Worm (Caenorhabditis elegans) whole organism, L3 larva: ENCODE results near the gene nhr-173.

ENCODE experiments used
- R02D3.7 ChIP-seq: fragments of 150-350 bp; optimal IDR thresholded peaks from 2 replicates; lab custom pipeline; 2014; ENCODE audit warnings: missing biosample characterization, missing genetic modification characterization
- aly-2 ChIP-seq: fragments of 150-350 bp; optimal IDR thresholded peaks from 2 replicates; lab custom pipeline; 2014; ENCODE audit warnings: missing biosample characterization, missing genetic modification characterization
- ama-1 ChIP-seq: fragments of 150-350 bp; optimal IDR thresholded peaks from 2 replicates; lab custom pipeline; 2018
- ceh-16 ChIP-seq: sonication (generic microtip); optimal IDR thresholded peaks from 2 replicates; lab custom pipeline; 2017; ENCODE audit warnings: missing biosample characterization, missing genetic modification characterization
- ceh-28 ChIP-seq: fragments of 150-350 bp; optimal IDR thresholded peaks from 2 replicates; lab custom pipeline; 2014; ENCODE audit warnings: missing biosample characterization, missing genetic modification reagents, missing genetic modification characterization
- ceh-9 ChIP-seq: sonication (generic microtip); optimal IDR thresholded peaks from 2 replicates; lab custom pipeline; 2018; ENCODE audit warnings: missing biosample characterization, missing genetic modification characterization
- daf-12 ChIP-seq: fragments of 150-350 bp; optimal IDR thresholded peaks from 2 replicates; lab custom pipeline; 2014; ENCODE audit warnings: missing biosample characterization, missing genetic modification reagents, missing genetic modification characterization
- egl-27 ChIP-seq: sonication (generic microtip); optimal IDR thresholded peaks from 4 replicates; lab custom pipeline; 2017; ENCODE audit warnings: missing biosample characterization, missing genetic modification reagents, missing genetic modification characterization
- egl-5 ChIP-seq: fragments of 150-350 bp; optimal IDR thresholded peaks from 2 replicates; lab custom pipeline; 2017; ENCODE audit warnings: missing biosample characterization, missing genetic modification reagents, missing genetic modification characterization, inconsistent platforms
- elt-1 ChIP-seq: fragments of 150-350 bp; optimal IDR thresholded peaks from 2 replicates; lab custom pipeline; 2014; ENCODE audit warnings: missing biosample characterization, missing genetic modification characterization
- elt-2 ChIP-seq: sonication (generic microtip); optimal IDR thresholded peaks from 2 replicates; lab custom pipeline; 2016; ENCODE audit warnings: missing genetic modification reagents, mild to moderate bottlenecking, missing genetic modification characterization, missing compliant biosample characterization
- fkh-10 ChIP-seq: sonication (generic microtip); optimal IDR thresholded peaks from 2 replicates; lab custom pipeline; 2017; ENCODE audit warnings: missing biosample characterization, missing genetic modification reagents, missing genetic modification characterization
- fkh-2 ChIP-seq: fragments of 150-350 bp; optimal IDR thresholded peaks from 2 replicates; lab custom pipeline; 2014; ENCODE audit warnings: missing biosample characterization, missing genetic modification reagents, missing genetic modification characterization
- fos-1 ChIP-seq: fragments of 150-350 bp; optimal IDR thresholded peaks from 2 replicates; lab custom pipeline; 2014; ENCODE audit warnings: missing biosample characterization, missing genetic modification characterization
- lin-15B ChIP-seq: fragments of 150-350 bp; optimal IDR thresholded peaks from 2 replicates; lab custom pipeline; 2014; ENCODE audit warnings: missing biosample characterization, missing genetic modification characterization
- lin-39 ChIP-seq: fragments of 150-350 bp; optimal IDR thresholded peaks from 2 replicates; lab custom pipeline; 2018; ENCODE audit warnings: missing biosample characterization, missing genetic modification reagents, missing genetic modification characterization
- lsy-12 ChIP-seq: sonication (generic microtip); optimal IDR thresholded peaks from 2 replicates; lab custom pipeline; 2016; ENCODE audit warnings: mild to moderate bottlenecking, missing genetic modification characterization, missing compliant biosample characterization
- mml-1 ChIP-seq: fragments of 150-350 bp; sonication (generic microtip); optimal IDR thresholded peaks from 3 replicates; lab custom pipeline; 2014; ENCODE audit warnings: missing biosample characterization, missing genetic modification characterization
- nfya-1 ChIP-seq: sonication (generic microtip); optimal IDR thresholded peaks from 2 replicates; lab custom pipeline; 2017; ENCODE audit warnings: missing genetic modification characterization, mild to moderate bottlenecking, missing compliant biosample characterization, antibody characterized with exemption, moderate library complexity; ENCODE audit not compliant: insufficient read depth
- nhr-12 ChIP-seq: fragments of 150-350 bp; optimal IDR thresholded peaks from 2 replicates; lab custom pipeline; 2014; ENCODE audit warnings: missing biosample characterization, missing genetic modification characterization
- nhr-23 ChIP-seq: fragments of 150-350 bp; optimal IDR thresholded peaks from 2 replicates; lab custom pipeline; 2014; ENCODE audit warnings: missing biosample characterization, missing genetic modification reagents, missing genetic modification characterization
- nhr-237 ChIP-seq: fragments of 150-350 bp; optimal IDR thresholded peaks from 2 replicates; lab custom pipeline; 2014; ENCODE audit warnings: missing biosample characterization, missing genetic modification characterization
- nhr-43 ChIP-seq: sonication (generic microtip); optimal IDR thresholded peaks from 2 replicates; lab custom pipeline; 2016; ENCODE audit warnings: mild to moderate bottlenecking, missing genetic modification characterization, missing compliant biosample characterization; ENCODE audit not compliant: poor library complexity, severe bottlenecking
- nhr-76 ChIP-seq: fragments of 150-350 bp; sonication (generic microtip); optimal IDR thresholded peaks from 5 replicates; lab custom pipeline; 2014; ENCODE audit warnings: missing biosample characterization, missing genetic modification characterization
- nhr-77 ChIP-seq: fragments of 150-350 bp; optimal IDR thresholded peaks from 2 replicates; lab custom pipeline; 2014; ENCODE audit warnings: missing biosample characterization, missing genetic modification characterization
- pha-4 ChIP-seq: fragments of 150-350 bp; optimal IDR thresholded peaks from 2 replicates; lab custom pipeline; 2014; ENCODE audit warnings: missing biosample characterization, missing genetic modification reagents, missing genetic modification characterization
- pqm-1 ChIP-seq: fragments of 150-350 bp; optimal IDR thresholded peaks from 2 replicates; lab custom pipeline; 2017; ENCODE audit warnings: missing biosample characterization, missing genetic modification characterization, inconsistent platforms
- sea-2 ChIP-seq: fragments of 150-350 bp; sonication (generic microtip); optimal IDR thresholded peaks from 4 replicates; lab custom pipeline; 2014; ENCODE audit warnings: missing biosample characterization, missing genetic modification reagents, missing genetic modification characterization
- skn-1 ChIP-seq: fragments of 150-350 bp; optimal IDR thresholded peaks from 2 replicates; lab custom pipeline; 2014; ENCODE audit warnings: missing biosample characterization, missing genetic modification characterization
- tbx-2 ChIP-seq: sonication (generic microtip); optimal IDR thresholded peaks from 2 replicates; lab custom pipeline; 2016; ENCODE audit warnings: mild to moderate bottlenecking, missing genetic modification characterization, missing compliant biosample characterization
- unc-39 ChIP-seq: sonication (generic microtip); optimal IDR thresholded peaks from 4 replicates; lab custom pipeline; 2017; ENCODE audit warnings: missing biosample characterization, missing genetic modification characterization
- zag-1 ChIP-seq: fragments of 150-350 bp; optimal IDR thresholded peaks from 2 replicates; lab custom pipeline; 2014; ENCODE audit warnings: missing biosample characterization, missing genetic modification characterization
- ztf-11 ChIP-seq: fragments of 150-350 bp; optimal IDR thresholded peaks from 2 replicates; lab custom pipeline; 2014; ENCODE audit warnings: missing biosample characterization, missing genetic modification characterization
- ztf-4 ChIP-seq: fragments of 150-350 bp; optimal IDR thresholded peaks from 2 replicates; lab custom pipeline; 2014; ENCODE audit warnings: missing biosample characterization, missing genetic modification characterization

nhr-173 gene

ce11 chrX:6656251-6656650, 923 bp downstream of the nhr-173 start:
- no peak for TF ChIP-seq fkh-2 (tag; lab: Kevin White, UChicago)
- peak; percentile 60 for TF ChIP-seq pqm-1 (tag; lab: Kevin White, UChicago)
- no peak for TF ChIP-seq nfya-1 (tag; lab: Kevin White, UChicago)
- peak; percentile 50 for TF ChIP-seq pha-4
- peak; percentile 16 for TF ChIP-seq elt-2 (tag; lab: Kevin White, UChicago)

ce11 chrX:6656770-6657169, 1.4 kb downstream of the nhr-173 start:
- TF ChIP-seq aly-2 (tag; lab: Kevin White, UChicago) (no peak), tbx-2 (tag; lab: Kevin White, UChicago) (no peak), ztf-11 (tag; lab: Kevin White, UChicago) (no peak), egl-5 (tag; lab: Kevin White, UChicago) (no peak), nhr-77 (no peak), pqm-1 (tag; lab: Kevin White, UChicago) (peak; percentile 40), nhr-43 (tag; lab: Kevin White, UChicago) (no peak), lsy-12 (tag; lab: Kevin White, UChicago) (no peak), zag-1 (no peak), R02D3.7 (tag; lab: Kevin White, UChicago) (no peak), ceh-16 (tag; lab: Kevin White, UChicago) (no peak), fkh-10 (GFP tag; lab: Kevin White, UChicago) (no peak), elt-1 (tag; lab: Kevin White, UChicago) (no peak), ztf-4 (tag; lab: Kevin White, UChicago) (no peak), lin-15B (tag; lab: Kevin White, UChicago) (no peak), nhr-76 (no peak), egl-27 (tag; lab: Kevin White, UChicago) (no peak), pha-4 (peak; percentile 7), sea-2 (no peak), unc-39 (tag; lab: Kevin White, UChicago) (no peak), fos-1 (tag; lab: Kevin White, UChicago) (no peak), skn-1 (tag; lab: Kevin White, UChicago) (no peak), elt-2 (tag; lab: Kevin White, UChicago) (peak; percentile 60)

- TF ChIP-seq unc-39 (tag; lab: Kevin White, UChicago) (no peak), elt-2 (tag; lab: Kevin White, UChicago) (peak; percentile 50)
- TF ChIP-seq, all 47 proteins: peak for 1
Measured at ce11 chrX:6662267-6662666, 6.9 kb downstream of the nhr-173 start.

ce11 chrX:6663780-6664437, 8.6 kb downstream of the nhr-173 start:
- TF ChIP-seq nhr-77 (no peak), nhr-23 (tag; lab: Kevin White, UChicago) (peak; percentile 95), ama-1 (lab: Kevin White, UChicago) (peak; percentile 1), nhr-237 (tag; lab: Kevin White, UChicago) (no peak), egl-27 (tag; lab: Kevin White, UChicago) (peak; percentile 36), tbx-2 (tag; lab: Kevin White, UChicago) (peak; percentile 27), egl-5 (tag; lab: Kevin White, UChicago) (no peak), nhr-43 (tag; lab: Kevin White, UChicago) (peak; percentile 42)

ce11 chrX:6665129-6665858, 10.0 kb downstream of the nhr-173 start:
- TF ChIP-seq ceh-9 (tag; lab: Kevin White, UChicago) (no peak), pqm-1 (tag; lab: Kevin White, UChicago) (peak; percentile 53), nfya-1 (tag; lab: Kevin White, UChicago) (peak; percentile 1), lin-15B (tag; lab: Kevin White, UChicago) (no peak), ceh-28 (tag; lab: Kevin White, UChicago) (no peak), ama-1 (lab: Kevin White, UChicago) (no peak), daf-12 (no peak), nhr-12 (tag; lab: Kevin White, UChicago) (no peak), mml-1 (tag; lab: Kevin White, UChicago) (no peak), nhr-237 (tag; lab: Kevin White, UChicago) (no peak), lsy-12 (tag; lab: Kevin White, UChicago) (no peak), egl-5 (tag; lab: Kevin White, UChicago) (no peak), lin-39 (no peak), elt-2 (tag; lab: Kevin White, UChicago) (peak; percentile 72), elt-1 (tag; lab: Kevin White, UChicago) (peak; percentile 68), tbx-2 (tag; lab: Kevin White, UChicago) (no peak), fkh-10 (GFP tag; lab: Kevin White, UChicago) (no peak), nhr-76 (no peak)
